Fruit fly (Drosophila melanogaster): Measurements from ENCODE around the gene CG14882.

CG14882 gene

DNA sequence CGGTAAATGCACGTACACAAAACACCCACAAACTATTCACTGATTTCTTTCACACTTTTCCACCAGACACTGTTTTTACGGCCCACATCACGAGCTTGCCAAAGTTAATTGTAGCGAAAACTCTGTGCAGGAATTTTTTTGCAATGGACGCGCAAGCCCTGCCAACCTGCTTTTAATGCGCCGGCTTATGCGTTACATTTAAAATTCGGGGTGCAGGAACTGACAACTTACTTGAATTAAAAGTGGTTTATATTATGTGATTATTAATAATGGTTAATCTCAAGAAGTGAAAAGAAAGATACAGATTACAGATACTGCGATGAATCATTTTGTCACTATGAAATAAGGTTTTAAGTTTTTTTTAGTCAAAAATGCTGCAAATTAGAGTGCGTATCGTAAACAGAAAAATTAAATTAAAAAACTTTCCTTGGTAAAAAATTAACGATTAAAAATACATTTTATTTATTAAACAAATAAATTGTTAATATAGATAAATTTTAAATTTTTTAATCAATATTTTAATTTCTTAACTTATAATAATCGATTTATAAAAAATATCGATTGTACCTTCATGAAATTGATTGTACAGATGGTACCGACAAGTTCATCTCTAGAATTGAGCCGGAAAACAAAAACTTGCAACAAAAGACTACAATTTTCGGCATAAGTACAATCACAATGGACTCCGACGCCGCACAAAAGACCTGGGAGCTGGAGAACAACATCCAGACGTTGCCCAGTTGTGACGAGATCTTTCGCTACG is 26.7 kb downstream of the CG14882 start, which contains the start of the genes CG42232 and CSN5 (continued):
- TF ChIP-seq net (GFP tag; optimal IDR thresholded peaks at IDR 0.05), result no peak
- no peak for TF ChIP-seq CG7368 (GFP tag; optimal IDR thresholded peaks at IDR 0.05)
- TF ChIP-seq dsx (GFP tag; optimal IDR thresholded peaks at IDR 0.05; ENCODE audit: poor library complexity, severe bottlenecking), result no peak
- peak; percentile 57 for TF ChIP-seq CG6792 (GFP tag; optimal IDR thresholded peaks at IDR 0.05)
- no peak for TF ChIP-seq ss (GFP tag; optimal IDR thresholded peaks at IDR 0.05)
- no peak for TF ChIP-seq Sox14 (GFP tag; optimal IDR thresholded peaks at IDR 0.05)
- peak; percentile 54 for TF ChIP-seq Sox15 (GFP tag; optimal IDR thresholded peaks at IDR 0.05)
- TF ChIP-seq CG3032 (tag; optimal IDR thresholded peaks at IDR 0.05), result no peak
- no peak for TF ChIP-seq CG11294 (GFP tag; IDR thresholded peaks at IDR 0.05)
- no peak for TF ChIP-seq vri (GFP tag; optimal IDR thresholded peaks at IDR 0.05)
- no peak for TF ChIP-seq Eip93F (GFP tag; optimal IDR thresholded peaks at IDR 0.05)
- TF ChIP-seq CG4318 (GFP tag; optimal IDR thresholded peaks at IDR 0.05), result no peak
- no peak for TF ChIP-seq pdm3 (GFP tag; optimal IDR thresholded peaks at IDR 0.05)
- TF ChIP-seq CG6808 (GFP tag; optimal IDR thresholded peaks at IDR 0.05), result no peak
- TF ChIP-seq acj6 (GFP tag; optimal IDR thresholded peaks at IDR 0.05), result no peak
- TF ChIP-seq CG6163 (GFP tag; IDR thresholded peaks at IDR 0.05), result peak; percentile 35; the same call in 1 of the 3 replicates

- no peak for TF ChIP-seq lz (GFP tag; optimal IDR thresholded peaks at IDR 0.05)
- TF ChIP-seq CG15336 (GFP tag; IDR thresholded peaks at IDR 0.05), result no peak
- no peak for TF ChIP-seq CG9139 (GFP tag; optimal IDR thresholded peaks at IDR 0.05)
- TF ChIP-seq dsx (GFP tag; optimal IDR thresholded peaks at IDR 0.05; ENCODE audit: poor library complexity, severe bottlenecking), result no peak
- no peak for TF ChIP-seq vri (GFP tag; optimal IDR thresholded peaks at IDR 0.05)
- TF ChIP-seq CG6792 (GFP tag; optimal IDR thresholded peaks at IDR 0.05), result no peak
- no peak for TF ChIP-seq Eip75B (GFP tag; optimal IDR thresholded peaks at IDR 0.05)
- TF ChIP-seq acj6 (GFP tag; optimal IDR thresholded peaks at IDR 0.05), result no peak
- no peak for TF ChIP-seq eg (GFP tag; IDR thresholded peaks at IDR 0.05)
Measured at dm6 chr3R:16472301-16472700, 29.3 kb downstream of the CG14882 start, which contains the start of gene Gyc89Da. TSS of gene Gyc89Da (plus strand) at chr3R:16472601.

DNA sequence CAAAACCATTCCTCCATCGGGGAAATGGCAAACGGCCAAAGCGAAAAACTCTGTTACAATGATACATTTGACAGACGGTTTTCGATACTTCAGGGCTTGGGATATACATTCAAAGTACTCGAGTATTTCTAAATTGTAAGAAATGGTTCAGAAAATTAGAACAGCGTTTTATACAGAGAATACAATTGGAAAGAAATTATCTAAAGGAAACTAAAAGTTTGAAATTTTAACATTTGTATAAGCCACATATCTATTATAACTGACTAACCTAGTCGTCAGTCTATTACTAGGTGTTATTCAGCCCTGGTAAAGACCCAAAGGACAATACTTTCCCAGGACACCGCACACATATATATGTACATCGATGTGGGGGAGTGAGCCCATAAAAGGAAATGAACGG is 33.5 kb downstream of the CG14882 start:
- TF ChIP-seq CG31627 (GFP tag; optimal IDR thresholded peaks at IDR 0.05) (no peak), Eip78C (GFP tag) (peak; percentile 75)

- TF ChIP-seq Ets21C (GFP tag; optimal IDR thresholded peaks at IDR 0.05) (no peak), CG3032 (tag; optimal IDR thresholded peaks at IDR 0.05) (no peak)
Measured at dm6 chr3R:16477033-16477432, 34.0 kb downstream of the CG14882 start, which contains the start of gene Gyc89Db. TSS of gene Gyc89Db (plus strand) at chr3R:16477110.

DNA sequence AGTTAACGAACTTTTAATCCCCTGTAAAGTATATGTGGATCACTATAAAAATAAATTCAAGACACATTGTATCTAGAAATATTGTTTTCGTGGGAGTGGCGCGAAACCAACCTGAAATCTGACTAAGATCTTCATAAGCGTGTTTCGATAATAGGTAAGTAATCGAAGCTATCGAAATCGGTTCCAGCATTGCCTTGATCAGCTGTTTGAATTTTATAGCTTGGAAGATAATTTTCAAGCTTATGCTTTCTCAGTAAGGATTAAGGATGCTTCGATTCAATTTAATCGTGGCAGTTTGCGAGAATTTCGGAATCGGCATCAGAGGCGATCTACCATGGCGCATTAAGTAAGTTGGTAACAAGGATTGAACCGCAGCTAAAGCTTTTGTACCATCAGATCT is 38.0 kb downstream of the CG14882 start, which contains the start of gene Dhfr:
Gene Dhfr (plus strand): TSS at position 173 of the 400 bp plus-strand sequence.
- TF ChIP-seq svp (GFP tag), result no peak
- peak; percentile 12 for TF ChIP-seq Eip78C (GFP tag)

- peak; percentile 3 for TF ChIP-seq Eip78C (GFP tag)
- TF ChIP-seq CG4318 (GFP tag; optimal IDR thresholded peaks at IDR 0.05), result no peak
- peak; percentile 36 for TF ChIP-seq esn (GFP tag; optimal IDR thresholded peaks at IDR 0.05)
Measured at dm6 chr3R:16482276-16482675, 39.3 kb downstream of the CG14882 start, which contains the start of gene Sdhaf3. TSS of gene Sdhaf3 (minus strand) at chr3R:16482452.

- TF ChIP-seq Sox15 (GFP tag; optimal IDR thresholded peaks at IDR 0.05) (no peak), Eip78C (GFP tag) (peak; percentile 25)
Measured at dm6 chr3R:16483877-16484417, 40.9 kb downstream of the CG14882 start, which contains the start of gene Der-2. TSS of gene Der-2 (minus strand) at chr3R:16484223.

Measured in whole organism, prepupa.